Fruit fly (Drosophila melanogaster): ENCODE measurements around the gene ND-SGDH.

ND-SGDH gene

dm6 chr3L:12115103-12115502 lies 23.3 kb downstream of the ND-SGDH start (continued):
- peak; percentile 61 for TF ChIP-seq fd85E (GFP tag; optimal IDR thresholded peaks at IDR 0.05)
- peak; percentile 74 to 79 for TF ChIP-seq salr (GFP tag; optimal IDR thresholded peaks at IDR 0.05)
- TF ChIP-seq pdm3 (GFP tag; optimal IDR thresholded peaks at IDR 0.05) = peak; percentile 86
- peak; percentile 81 for TF ChIP-seq net (GFP tag; optimal IDR thresholded peaks at IDR 0.05)
- TF ChIP-seq CG31627 (GFP tag; optimal IDR thresholded peaks at IDR 0.05) = peak; percentile 93
- TF ChIP-seq CG32006 (GFP tag; optimal IDR thresholded peaks at IDR 0.05) = peak; percentile 72
- peak; percentile 81 for TF ChIP-seq CG6808 (GFP tag; optimal IDR thresholded peaks at IDR 0.05)
- TF ChIP-seq CG7368 (GFP tag; optimal IDR thresholded peaks at IDR 0.05) = peak; percentile 81
- peak; percentile 74 for TF ChIP-seq CG15336 (GFP tag; IDR thresholded peaks at IDR 0.05)
- peak; percentile 85 for TF ChIP-seq CG34406 (GFP tag; optimal IDR thresholded peaks at IDR 0.05)
- TF ChIP-seq CG11762 (GFP tag; optimal IDR thresholded peaks at IDR 0.05; ENCODE audit: insufficient read depth) = peak; percentile 77
- peak; percentile 89 to 90 for TF ChIP-seq ss (GFP tag; optimal IDR thresholded peaks at IDR 0.05)
- peak; percentile 92 for TF ChIP-seq CG10631 (GFP tag; optimal IDR thresholded peaks at IDR 0.05)
- peak; percentile 89 for TF ChIP-seq CG3032 (tag; optimal IDR thresholded peaks at IDR 0.05)
- peak; percentile 89 for TF ChIP-seq CG1621 (tag; optimal IDR thresholded peaks at IDR 0.05)

- TF ChIP-seq fd85E (GFP tag; optimal IDR thresholded peaks at IDR 0.05) (peak; percentile 54), CG1621 (tag; optimal IDR thresholded peaks at IDR 0.05) (peak; percentile 75), Lpt (GFP tag; optimal IDR thresholded peaks at IDR 0.05) (peak; percentile 71), CG6854 (GFP tag; optimal IDR thresholded peaks at IDR 0.05) (peak; percentile 56), Eip78C (GFP tag) (peak; percentile 92), Smox (GFP tag; optimal IDR thresholded peaks at IDR 0.05) (peak; percentile 81), Hr39 (GFP tag; optimal IDR thresholded peaks at IDR 0.05) (peak; percentile 76), svp (GFP tag) (peak; percentile 93), CG6792 (GFP tag; optimal IDR thresholded peaks at IDR 0.05) (peak; percentile 87), Hr38 (GFP tag; optimal IDR thresholded peaks at IDR 0.05) (no peak), CG3032 (tag; optimal IDR thresholded peaks at IDR 0.05) (peak; percentile 82), Ets21C (GFP tag; optimal IDR thresholded peaks at IDR 0.05) (peak; percentile 70), pdm3 (GFP tag; optimal IDR thresholded peaks at IDR 0.05) (peak; percentile 82), ss (GFP tag; optimal IDR thresholded peaks at IDR 0.05) (peak; percentile 68 to 81), Eip75B (GFP tag; optimal IDR thresholded peaks at IDR 0.05) (peak; percentile 85), CG11902 (GFP tag; optimal IDR thresholded peaks at IDR 0.05) (peak; percentile 72), net (GFP tag; optimal IDR thresholded peaks at IDR 0.05) (peak; percentile 78), CG34406 (GFP tag; optimal IDR thresholded peaks at IDR 0.05) (peak; percentile 77), spab (GFP tag; optimal IDR thresholded peaks at IDR 0.05) (peak; percentile 68), Gug (GFP tag; IDR thresholded peaks at IDR 0.05) (peak; percentile 85), CG10669 (GFP tag; optimal IDR thresholded peaks at IDR 0.05) (peak; percentile 88), esn (GFP tag; optimal IDR thresholded peaks at IDR 0.05) (peak; percentile 89), salr (GFP tag; optimal IDR thresholded peaks at IDR 0.05) (peak; percentile 37 to 76), CG15336 (GFP tag; IDR thresholded peaks at IDR 0.05) (peak; percentile 91), cyc (GFP tag; optimal IDR thresholded peaks at IDR 0.05) (peak; percentile 86), CG9139 (GFP tag; optimal IDR thresholded peaks at IDR 0.05) (peak; percentile 71), Ets96B (tag; optimal IDR thresholded peaks at IDR 0.05) (peak; percentile 86), CG11294 (GFP tag; IDR thresholded peaks at IDR 0.05) (peak; percentile 71), CG10631 (GFP tag; optimal IDR thresholded peaks at IDR 0.05) (peak; percentile 82), Sox102F (GFP tag; optimal IDR thresholded peaks at IDR 0.05) (peak; percentile 88), CG8632 (GFP tag; optimal IDR thresholded peaks at IDR 0.05) (peak; percentile 73), CG6163 (GFP tag; IDR thresholded peaks at IDR 0.05) (peak; percentile 94), CG4318 (GFP tag; optimal IDR thresholded peaks at IDR 0.05) (peak; percentile 58), Met (GFP tag; optimal IDR thresholded peaks at IDR 0.05) (peak; percentile 87), CG3919 (GFP tag; optimal IDR thresholded peaks at IDR 0.05) (peak; percentile 90), fd59A (GFP tag; optimal IDR thresholded peaks at IDR 0.05) (peak; percentile 66), topi (GFP tag; optimal IDR thresholded peaks at IDR 0.05) (peak; percentile 85), dsx (GFP tag; optimal IDR thresholded peaks at IDR 0.05; ENCODE audit: poor library complexity, severe bottlenecking) (peak; percentile 88), CG16779 (tag; optimal IDR thresholded peaks at IDR 0.05) (peak; percentile 57), CG7368 (GFP tag; optimal IDR thresholded peaks at IDR 0.05) (peak; percentile 81), Sox14 (GFP tag; optimal IDR thresholded peaks at IDR 0.05) (peak; percentile 80), vri (GFP tag; optimal IDR thresholded peaks at IDR 0.05) (peak; percentile 64), dac (GFP tag; optimal IDR thresholded peaks at IDR 0.05) (peak; percentile 60), CG6808 (GFP tag; optimal IDR thresholded peaks at IDR 0.05) (peak; percentile 82), lz (GFP tag; optimal IDR thresholded peaks at IDR 0.05) (peak; percentile 79)
Observed at dm6 chr3L:12114188-12114587, 24.2 kb downstream of the ND-SGDH start.

Measured in whole organism, prepupa.